Fruit fly (Drosophila melanogaster): ENCODE data around the gene CG9215.

DNA sequence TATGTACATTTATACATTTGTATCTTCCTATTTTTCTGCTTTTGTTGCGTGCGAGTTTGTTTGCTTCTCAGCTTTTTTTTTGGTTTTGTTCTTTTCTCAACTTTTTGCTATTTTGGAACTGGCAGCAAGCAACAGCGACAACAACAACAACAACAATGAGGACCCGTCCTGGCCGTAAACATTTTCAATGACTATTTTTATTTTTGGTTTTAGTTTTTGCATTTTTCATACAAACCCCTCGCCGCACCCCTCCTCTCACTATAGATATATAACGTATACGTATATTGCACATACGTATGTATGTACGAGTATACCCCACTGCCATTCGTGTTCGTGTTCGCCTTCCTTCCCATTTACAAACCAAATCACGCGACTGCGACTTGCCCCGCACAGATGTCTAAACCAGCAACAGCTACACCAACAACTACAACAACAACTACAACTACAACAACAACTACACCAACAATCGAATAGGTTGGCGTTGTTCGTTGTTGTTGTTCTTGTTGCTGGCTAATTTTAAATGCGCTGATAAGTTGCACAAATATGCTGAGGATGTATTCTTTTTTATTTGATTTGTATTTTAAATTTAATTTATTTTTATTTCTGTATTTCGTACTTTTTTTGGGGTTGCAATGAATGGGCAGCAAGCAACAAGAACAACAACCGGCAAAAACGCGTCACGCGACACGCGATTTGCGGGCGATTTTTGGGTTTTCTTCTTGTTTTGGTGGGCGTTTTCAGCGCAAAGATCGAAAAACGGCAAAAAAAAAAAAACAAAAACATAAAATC lies 38.0 kb upstream of the CG9215 start:
- TF ChIP-seq Hr38 (GFP tag; optimal IDR thresholded peaks at IDR 0.05) (no peak), Eip78C (GFP tag) (peak; percentile 9), net (GFP tag; optimal IDR thresholded peaks at IDR 0.05) (no peak), CG8119 (GFP tag; IDR thresholded peaks at IDR 0.05) (peak; percentile 55; the same call in 2 of the 3 replicates), CG6276 (GFP tag; optimal IDR thresholded peaks at IDR 0.05) (peak; percentile 71), Sox102F (GFP tag; optimal IDR thresholded peaks at IDR 0.05) (no peak), Gug (GFP tag; IDR thresholded peaks at IDR 0.05) (no peak), CG34406 (GFP tag; optimal IDR thresholded peaks at IDR 0.05) (no peak), Lpt (GFP tag; optimal IDR thresholded peaks at IDR 0.05) (peak; percentile 25), dac (GFP tag; optimal IDR thresholded peaks at IDR 0.05) (no peak), Hr39 (GFP tag; optimal IDR thresholded peaks at IDR 0.05) (no peak), dsx (GFP tag; optimal IDR thresholded peaks at IDR 0.05; ENCODE audit: poor library complexity, severe bottlenecking) (peak; percentile 26), CG10631 (GFP tag; optimal IDR thresholded peaks at IDR 0.05) (no peak)

Measured in whole organism, prepupa.